Fruit fly (Drosophila melanogaster) whole organism, embryonic: ENCODE measurements around the gene Rh2.

Source experiments
- ATbp ChIP-seq: fragments of 200-800 bp; sonication (Bioruptor generic); optimal IDR thresholded peaks from 2 replicates; lab custom pipeline; 2017; ENCODE audit warnings: missing biosample characterization, mild to moderate bottlenecking, missing genetic modification characterization, missing genetic modification reagents
- Antp ChIP-seq: fragments of 200-800 bp; sonication (Bioruptor generic); optimal IDR thresholded peaks from 3 replicates; lab custom pipeline; 2016; ENCODE audit warnings: missing biosample characterization, missing genetic modification characterization
- B-H1 ChIP-seq: fragments of 200-800 bp; sonication (Bioruptor generic); IDR thresholded peaks from 3 replicates; pipeline ENCODE4 v1.3.6; 2022; ENCODE audit warnings: missing biosample characterization, missing genetic modification characterization
- B-H2 ChIP-seq: fragments of 200-800 bp; sonication (Bioruptor generic); optimal IDR thresholded peaks from 2 replicates; lab custom pipeline; 2018; ENCODE audit warnings: missing biosample characterization, mild to moderate bottlenecking, missing genetic modification characterization
- Blimp-1 ChIP-seq: fragments of 200-800 bp; sonication (Bioruptor generic); optimal IDR thresholded peaks from 3 replicates; lab custom pipeline; 2018; ENCODE audit warnings: missing biosample characterization, missing genetic modification characterization, mild to moderate bottlenecking, moderate library complexity, missing genetic modification reagents
- CG11247 ChIP-seq: fragments of 200-800 bp; sonication (Bioruptor generic); IDR thresholded peaks from 2 replicates; pipeline ENCODE4 v1.3.6; 2022; ENCODE audit warnings: missing biosample characterization, missing genetic modification characterization
- CG11456 ChIP-seq: fragments of 200-800 bp; sonication (Bioruptor generic); IDR thresholded peaks from 3 replicates; pipeline ENCODE4 v1.3.6; 2022; ENCODE audit warnings: missing biosample characterization, missing genetic modification characterization
- CG12769 ChIP-seq: fragments of 200-800 bp; sonication (Bioruptor generic); optimal IDR thresholded peaks from 2 replicates; lab custom pipeline; 2019; ENCODE audit warnings: missing biosample characterization, mild to moderate bottlenecking, missing genetic modification characterization, moderate library complexity
- CG13296 ChIP-seq: fragments of 200-800 bp; sonication (Bioruptor generic); optimal IDR thresholded peaks from 3 replicates; lab custom pipeline; 2018; ENCODE audit warnings: missing biosample characterization, mild to moderate bottlenecking, missing genetic modification characterization
- CG14441 ChIP-seq: fragments of 200-800 bp; sonication (Bioruptor generic); IDR thresholded peaks from 2 replicates; pipeline ENCODE4 v1.3.6; 2022; ENCODE audit warnings: missing biosample characterization, missing genetic modification characterization
- CG15269 ChIP-seq: fragments of 200-800 bp; sonication (Bioruptor generic); optimal IDR thresholded peaks from 2 replicates; lab custom pipeline; 2018; ENCODE audit warnings: missing biosample characterization, mild to moderate bottlenecking, missing genetic modification characterization, moderate library complexity
- CG1602 ChIP-seq: fragments of 200-800 bp; sonication (Bioruptor generic); optimal IDR thresholded peaks from 3 replicates; lab custom pipeline; 2016; ENCODE audit warnings: missing biosample characterization, missing genetic modification characterization
- CG30403 ChIP-seq: fragments of 200-800 bp; sonication (Bioruptor generic); optimal IDR thresholded peaks from 3 replicates; lab custom pipeline; 2016; ENCODE audit warnings: missing biosample characterization, missing genetic modification characterization
- CG31388 ChIP-seq: fragments of 200-800 bp; sonication (Bioruptor generic); optimal IDR thresholded peaks from 2 replicates; lab custom pipeline; 2016; ENCODE audit warnings: missing biosample characterization, missing genetic modification characterization
- CG31441 ChIP-seq: fragments of 200-800 bp; sonication (Bioruptor generic); IDR thresholded peaks from 2 replicates; pipeline ENCODE4 v1.3.6; 2022; ENCODE audit warnings: missing biosample characterization, missing genetic modification characterization
- CG34224 ChIP-seq: fragments of 200-800 bp; sonication (Bioruptor generic); IDR thresholded peaks from 3 replicates; pipeline ENCODE4 v1.3.6; 2022; ENCODE audit warnings: missing biosample characterization, missing genetic modification characterization; ENCODE audit not compliant: partially characterized antibody
- CG4617 ChIP-seq: fragments of 200-800 bp; sonication (Bioruptor generic); optimal IDR thresholded peaks from 3 replicates; lab custom pipeline; 2016; ENCODE audit warnings: missing biosample characterization, missing genetic modification characterization, borderline replicate concordance
- CG6254 ChIP-seq: fragments of 200-800 bp; sonication (Bioruptor generic); optimal IDR thresholded peaks from 3 replicates; lab custom pipeline; 2017; ENCODE audit warnings: mild to moderate bottlenecking, missing biosample characterization, missing genetic modification reagents, missing genetic modification characterization
- CG7987 ChIP-seq: fragments of 200-800 bp; sonication (Bioruptor generic); optimal IDR thresholded peaks from 2 replicates; lab custom pipeline; 2018; ENCODE audit warnings: missing biosample characterization, mild to moderate bottlenecking, missing genetic modification characterization, moderate library complexity
- CG8478 ChIP-seq: fragments of >200 bp; optimal IDR thresholded peaks from 2 replicates; lab custom pipeline; 2018
- CG9437 ChIP-seq: fragments of 200-800 bp; sonication (Bioruptor generic); optimal IDR thresholded peaks from 2 replicates; lab custom pipeline; 2018; ENCODE audit warnings: missing biosample characterization, mild to moderate bottlenecking, missing genetic modification characterization
- CG9817 ChIP-seq: fragments of 200-800 bp; sonication (Bioruptor generic); optimal IDR thresholded peaks from 2 replicates; lab custom pipeline; 2018; ENCODE audit warnings: missing biosample characterization, mild to moderate bottlenecking, missing genetic modification characterization, moderate library complexity
- CG9932 ChIP-seq: fragments of 200-800 bp; sonication (Bioruptor generic); IDR thresholded peaks from 2 replicates; pipeline ENCODE4 v1.3.6; 2022; ENCODE audit warnings: missing biosample characterization, missing genetic modification characterization
- Dll ChIP-seq: fragments of 200-800 bp; sonication (Bioruptor generic); IDR thresholded peaks from 4 replicates; pipeline ENCODE4 v1.3.6; 2022; ENCODE audit warnings: missing biosample characterization, missing genetic modification characterization; ENCODE audit not compliant: partially characterized antibody
- Hey ChIP-seq: fragments of 200-800 bp; sonication (Bioruptor generic); optimal IDR thresholded peaks from 3 replicates; lab custom pipeline; 2018; ENCODE audit warnings: missing biosample characterization, mild to moderate bottlenecking, missing genetic modification characterization
- Hsf ChIP-seq: fragments of 200-800 bp; sonication (Bioruptor generic); optimal IDR thresholded peaks from 3 replicates; lab custom pipeline; 2016; ENCODE audit warnings: missing biosample characterization, missing genetic modification characterization
- Meics ChIP-seq: fragments of 200-800 bp; sonication (Bioruptor generic); optimal IDR thresholded peaks from 2 replicates; lab custom pipeline; 2017; ENCODE audit warnings: missing biosample characterization, mild to moderate bottlenecking, missing genetic modification characterization
- NC2β ChIP-seq: fragments of 200-800 bp; sonication (Bioruptor generic); optimal IDR thresholded peaks from 2 replicates; lab custom pipeline; 2016; ENCODE audit warnings: missing biosample characterization, missing genetic modification characterization
- NFAT ChIP-seq: fragments of 200-800 bp; sonication (Bioruptor generic); IDR thresholded peaks from 2 replicates; pipeline ENCODE4 v1.3.6; 2022; ENCODE audit warnings: missing biosample characterization, missing genetic modification characterization
- Neu2 ChIP-seq: fragments of 200-800 bp; sonication (Bioruptor generic); optimal IDR thresholded peaks from 3 replicates; lab custom pipeline; 2016; ENCODE audit warnings: missing biosample characterization, missing genetic modification characterization, borderline replicate concordance
- Ptx1 ChIP-seq: fragments of 200-800 bp; sonication (Bioruptor generic); IDR thresholded peaks from 2 replicates; pipeline ENCODE4 v1.3.6; 2022; ENCODE audit warnings: missing biosample characterization, missing genetic modification characterization
- Sry-δ ChIP-seq: fragments of 200-800 bp; sonication (Bioruptor generic); optimal IDR thresholded peaks from 2 replicates; lab custom pipeline; 2016; ENCODE audit warnings: missing biosample characterization, missing genetic modification characterization
- br ChIP-seq: fragments of >200 bp; optimal IDR thresholded peaks from 2 replicates; lab custom pipeline; 2017
- en ChIP-seq: fragments of 200-800 bp; sonication (Bioruptor generic); optimal IDR thresholded peaks from 2 replicates; lab custom pipeline; 2016; ENCODE audit warnings: missing biosample characterization, missing genetic modification characterization
- ewg ChIP-seq: fragments of 200-800 bp; sonication (Bioruptor generic); optimal IDR thresholded peaks from 3 replicates; lab custom pipeline; 2017; ENCODE audit warnings: mild to moderate bottlenecking, missing biosample characterization, missing genetic modification reagents, missing genetic modification characterization
- fru ChIP-seq: fragments of >200 bp; optimal IDR thresholded peaks from 2 replicates; lab custom pipeline; 2017
- gsb-n ChIP-seq: fragments of 200-800 bp; sonication (Bioruptor generic); optimal IDR thresholded peaks from 3 replicates; lab custom pipeline; 2018; ENCODE audit warnings: missing biosample characterization, mild to moderate bottlenecking, missing genetic modification characterization
- jing ChIP-seq: fragments of 200-800 bp; sonication (Bioruptor generic); optimal IDR thresholded peaks from 2 replicates; lab custom pipeline; 2018; ENCODE audit warnings: missing biosample characterization, mild to moderate bottlenecking, missing genetic modification characterization
- jumu ChIP-seq: fragments of 200-800 bp; sonication (Bioruptor generic); optimal IDR thresholded peaks from 3 replicates; lab custom pipeline; 2016; ENCODE audit warnings: missing biosample characterization, missing genetic modification characterization
- klu ChIP-seq: fragments of 200-800 bp; sonication (Bioruptor generic); IDR thresholded peaks from 2 replicates; pipeline ENCODE4 v1.3.6; 2022; ENCODE audit warnings: missing biosample characterization, missing genetic modification characterization
- lab ChIP-seq: fragments of 200-800 bp; sonication (Bioruptor generic); optimal IDR thresholded peaks from 3 replicates; lab custom pipeline; 2017; ENCODE audit warnings: missing biosample characterization, missing genetic modification characterization, mild to moderate bottlenecking, moderate library complexity, missing genetic modification reagents
- prd ChIP-seq, 3 experiments: fragments of >200 bp in 2 of 3; fragments of 200-800 bp in 1 of 3; sonication (Bioruptor generic) in 1 of 3; optimal IDR thresholded peaks in 2 of 3; IDR thresholded peaks in 1 of 3; 2 replicates in 2 of 3; 3 replicates in 1 of 3; pipeline versions ENCODE4 v1.3.6 to Lab custom; 2017 to 2022; ENCODE audit warnings: missing biosample characterization in 1 of 3, missing genetic modification characterization in 1 of 3
- psq ChIP-seq: fragments of 200-800 bp; sonication (Bioruptor generic); optimal IDR thresholded peaks from 2 replicates; lab custom pipeline; 2017; ENCODE audit warnings: missing biosample characterization, missing genetic modification characterization
- row ChIP-seq: fragments of 200-800 bp; sonication (Bioruptor generic); IDR thresholded peaks from 3 replicates; pipeline ENCODE4 v1.3.6; 2022; ENCODE audit warnings: missing biosample characterization, missing genetic modification characterization
- slp2 ChIP-seq: fragments of 200-800 bp; sonication (Bioruptor generic); optimal IDR thresholded peaks from 2 replicates; lab custom pipeline; 2016; ENCODE audit warnings: missing biosample characterization, missing genetic modification characterization
- sqz ChIP-seq: fragments of 200-800 bp; sonication (Bioruptor generic); optimal IDR thresholded peaks from 3 replicates; lab custom pipeline; 2018; ENCODE audit warnings: missing biosample characterization, mild to moderate bottlenecking, missing genetic modification characterization
- tin ChIP-seq: fragments of 200-800 bp; sonication (Bioruptor generic); optimal IDR thresholded peaks from 3 replicates; lab custom pipeline; 2016; ENCODE audit warnings: missing biosample characterization, missing genetic modification characterization
- unpg ChIP-seq: fragments of 200-800 bp; sonication (Bioruptor generic); optimal IDR thresholded peaks from 3 replicates; lab custom pipeline; 2018; ENCODE audit warnings: missing biosample characterization, mild to moderate bottlenecking, missing genetic modification characterization, moderate library complexity
- wdn ChIP-seq: fragments of 200-800 bp; sonication (Bioruptor generic); IDR thresholded peaks from 2 replicates; pipeline ENCODE4 v1.3.6; 2022; ENCODE audit warnings: missing biosample characterization, missing genetic modification characterization

The Rh2 gene

dm6 chr3R:18905921-18906878 is 7.0 kb downstream of the Rh2 start, which contains the start of gene EndoA (continued):
- TF ChIP-seq lab (GFP tag; lab: Kevin White, UChicago) (peak; percentile 53), fru (lab: Kevin White, UChicago) (no peak), tin (peak; percentile 51), row (GFP tag; lab: Robert Waterston, UW) (peak; percentile 79), jing (GFP tag; lab: Kevin White, UChicago) (no peak), gsb-n (tag; lab: Kevin White, UChicago) (peak; percentile 65), CG9817 (tag; lab: Kevin White, UChicago) (no peak), CG15269 (tag; lab: Kevin White, UChicago) (peak; percentile 60), CG7987 (GFP tag; lab: Kevin White, UChicago) (peak; percentile 13), slp2 (GFP tag; lab: Kevin White, UChicago) (no peak), B-H1 (no peak), CG31441 (GFP tag; lab: Robert Waterston, UW) (peak; percentile 66), Hey (tag; lab: Kevin White, UChicago) (no peak), CG9932 (GFP tag; lab: Robert Waterston, UW) (peak; percentile 63; the same call in 1 of the 2 replicates), psq (GFP tag; lab: Kevin White, UChicago) (no peak), Ptx1 (GFP tag; lab: Robert Waterston, UW) (peak; percentile 54; the same call in 1 of the 2 replicates), sqz (GFP tag; lab: Kevin White, UChicago) (no peak), CG30403 (GFP tag; lab: Kevin White, UChicago) (peak; percentile 40), CG11456 (peak; percentile 4; the same call in 1 of the 3 replicates), br (no peak), klu (GFP tag; lab: Robert Waterston, UW) (no peak), wdn (GFP tag; lab: Robert Waterston, UW) (0 out of 2 replicates have a peak, but pooled peaks have one; percentile 12), CG13296 (GFP tag; lab: Kevin White, UChicago) (peak; percentile 14), CG14441 (GFP tag; lab: Robert Waterston, UW) (peak; percentile 67), jumu (peak; percentile 16), ATbp (GFP tag; lab: Kevin White, UChicago) (peak; percentile 2), CG11247 (GFP tag; lab: Robert Waterston, UW) (no peak), Antp (peak; percentile 36), Sry-δ (GFP tag; lab: Kevin White, UChicago) (peak; percentile 90), ewg (GFP tag; lab: Kevin White, UChicago) (no peak), CG6254 (GFP tag; lab: Kevin White, UChicago) (peak; percentile 13), Dll (peak; percentile 68), NC2β (no peak), B-H2 (GFP tag; lab: Kevin White, UChicago) (peak; percentile 41), CG31388 (GFP tag; lab: Kevin White, UChicago) (no peak), prd (optimal IDR thresholded peaks at IDR 0.05; lab: Kevin White, UChicago) (no peak), prd (GFP tag; IDR thresholded peaks at IDR 0.05; lab: Robert Waterston, UW) (peak; percentile 51; the same call in 2 of the 3 replicates), Meics (GFP tag; lab: Kevin White, UChicago) (peak; percentile 61), Blimp-1 (GFP tag; lab: Kevin White, UChicago) (peak; percentile 80), CG8478 (lab: Kevin White, UChicago) (no peak), en (GFP tag; lab: Kevin White, UChicago) (no peak), unpg (peak; percentile 55), CG9437 (GFP tag; lab: Kevin White, UChicago) (no peak), CG12769 (tag; lab: Kevin White, UChicago) (no peak), NFAT (GFP tag; lab: Robert Waterston, UW) (peak; percentile 24; the same call in 1 of the 2 replicates), CG4617 (GFP tag; lab: Kevin White, UChicago) (peak; percentile 61), Hsf (peak; percentile 5), CG34224 (GFP tag; lab: Robert Waterston, UW) (peak; percentile 68), CG1602 (peak; percentile 2), Neu2 (GFP tag; lab: Kevin White, UChicago) (no peak)
